Worm (Caenorhabditis elegans): Measurements from ENCODE around the gene C01G6.4.

DNA sequence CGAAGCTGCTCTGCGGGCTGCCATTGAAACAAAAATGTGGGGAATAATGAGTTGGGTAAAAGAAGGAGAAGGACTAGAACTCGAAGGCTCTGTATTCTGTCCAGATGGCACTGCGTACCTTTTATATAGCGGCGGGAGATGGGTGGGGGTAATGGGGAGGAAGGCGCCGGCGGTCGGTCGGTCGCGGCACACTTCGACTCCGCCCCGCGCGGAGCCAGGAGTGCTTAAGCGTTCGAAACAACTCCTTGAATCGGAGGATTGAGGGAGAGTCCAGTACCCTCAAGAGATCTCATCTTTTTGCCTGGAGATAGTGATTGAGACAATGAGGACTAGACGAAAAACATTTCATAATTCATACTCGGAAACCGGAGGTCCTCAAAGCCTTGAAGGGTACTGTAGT, 45.7 kb downstream of the C01G6.4 start, which contains the start of gene abu-14:
- TF ChIP-seq nhr-12 (tag; optimal IDR thresholded peaks at IDR 0.05) (no peak), unc-62 (GFP tag; optimal IDR thresholded peaks at IDR 0.05) (no peak), ceh-39 (tag; optimal IDR thresholded peaks at IDR 0.05) (no peak), nhr-76 (tag; optimal IDR thresholded peaks at IDR 0.05) (no peak), mep-1 (tag; optimal IDR thresholded peaks at IDR 0.05) (no peak), nhr-237 (tag; optimal IDR thresholded peaks at IDR 0.05) (no peak), ztf-11 (tag; optimal IDR thresholded peaks at IDR 0.05) (no peak), lin-13 (tag; optimal IDR thresholded peaks at IDR 0.05) (no peak)
